Fruit fly (Drosophila melanogaster) whole organism, embryonic: ENCODE results near the gene Polr3I.

ENCODE experiments used
- Antp ChIP-seq: fragments of 200-800 bp; sonication (Bioruptor generic); optimal IDR thresholded peaks from 3 replicates; lab custom pipeline; 2016; ENCODE audit warnings: missing biosample characterization, missing genetic modification characterization
- Asciz ChIP-seq: fragments of 200-800 bp; sonication (Bioruptor generic); optimal IDR thresholded peaks from 2 replicates; lab custom pipeline; 2017; ENCODE audit warnings: missing biosample characterization, mild to moderate bottlenecking, missing genetic modification characterization, missing genetic modification reagents
- BEAF-32 ChIP-seq: fragments of 200-800 bp; sonication (Bioruptor generic); optimal IDR thresholded peaks from 3 replicates; lab custom pipeline; 2017; ENCODE audit warnings: missing biosample characterization, missing genetic modification characterization, mild to moderate bottlenecking, moderate library complexity, missing genetic modification reagents
- Bgb ChIP-seq: fragments of 200-800 bp; sonication (Bioruptor generic); IDR thresholded peaks from 2 replicates; pipeline ENCODE4 v1.3.6; 2022; ENCODE audit warnings: missing biosample characterization, missing genetic modification characterization; ENCODE audit not compliant: partially characterized antibody
- CG1024 ChIP-seq: fragments of 200-800 bp; sonication (Bioruptor generic); IDR thresholded peaks from 2 replicates; pipeline ENCODE4 v1.3.6; 2022; ENCODE audit warnings: missing biosample characterization, missing genetic modification characterization
- CG11398 ChIP-seq: fragments of 200-800 bp; sonication (Bioruptor generic); optimal IDR thresholded peaks from 2 replicates; lab custom pipeline; 2016; ENCODE audit warnings: missing biosample characterization, missing genetic modification characterization
- CG12219 ChIP-seq: fragments of 200-800 bp; sonication (Bioruptor generic); optimal IDR thresholded peaks from 3 replicates; lab custom pipeline; 2018; ENCODE audit warnings: missing biosample characterization, mild to moderate bottlenecking, missing genetic modification characterization
- CG13287 ChIP-seq: fragments of 200-800 bp; sonication (Bioruptor generic); IDR thresholded peaks from 2 replicates; pipeline ENCODE4 v1.3.6; 2022; ENCODE audit warnings: missing biosample characterization, missing genetic modification characterization; ENCODE audit not compliant: partially characterized antibody
- CG15696 ChIP-seq: fragments of 200-800 bp; sonication (Bioruptor generic); optimal IDR thresholded peaks from 2 replicates; lab custom pipeline; 2019; ENCODE audit warnings: missing biosample characterization, mild to moderate bottlenecking, missing genetic modification characterization, moderate library complexity
- CG16863 ChIP-seq: fragments of 200-800 bp; sonication (Bioruptor generic); optimal IDR thresholded peaks from 3 replicates; lab custom pipeline; 2016; ENCODE audit warnings: missing biosample characterization, missing genetic modification characterization
- CG1832 ChIP-seq: fragments of 200-800 bp; sonication (Bioruptor generic); optimal IDR thresholded peaks from 2 replicates; lab custom pipeline; 2017; ENCODE audit warnings: missing biosample characterization, mild to moderate bottlenecking, missing genetic modification characterization, inconsistent platforms
- CG18476 ChIP-seq: fragments of 200-800 bp; sonication (Bioruptor generic); optimal IDR thresholded peaks from 2 replicates; lab custom pipeline; 2016; ENCODE audit warnings: missing biosample characterization, mild to moderate bottlenecking, missing genetic modification characterization
- CG2202 ChIP-seq: fragments of 200-800 bp; sonication (Bioruptor generic); optimal IDR thresholded peaks from 2 replicates; lab custom pipeline; 2018; ENCODE audit warnings: missing biosample characterization, mild to moderate bottlenecking, missing genetic modification characterization
- CG2889 ChIP-seq: fragments of 200-800 bp; sonication (Bioruptor generic); IDR thresholded peaks from 3 replicates; pipeline ENCODE4 v1.3.6; 2022; ENCODE audit warnings: missing biosample characterization, missing genetic modification characterization
- CG3995 ChIP-seq: fragments of 200-800 bp; sonication (Bioruptor generic); optimal IDR thresholded peaks from 3 replicates; lab custom pipeline; 2016; ENCODE audit warnings: missing biosample characterization, missing genetic modification characterization
- CG6272 ChIP-seq: fragments of 200-800 bp; sonication (Bioruptor generic); IDR thresholded peaks from 2 replicates; pipeline ENCODE4 v1.3.6; 2022; ENCODE audit warnings: missing biosample characterization, missing genetic modification characterization
- CG6683 ChIP-seq: fragments of 200-800 bp; sonication (Bioruptor generic); optimal IDR thresholded peaks from 2 replicates; lab custom pipeline; 2017; ENCODE audit warnings: missing biosample characterization, mild to moderate bottlenecking, missing genetic modification characterization, missing genetic modification reagents
- CG9609 ChIP-seq: fragments of 200-800 bp; sonication (Bioruptor generic); optimal IDR thresholded peaks from 3 replicates; lab custom pipeline; 2016; ENCODE audit warnings: missing biosample characterization, missing genetic modification characterization
- Chrac-16 ChIP-seq: fragments of 200-800 bp; sonication (Bioruptor generic); optimal IDR thresholded peaks from 3 replicates; lab custom pipeline; 2016; ENCODE audit warnings: missing biosample characterization, missing genetic modification characterization
- Deaf1 ChIP-seq: fragments of 200-800 bp; optimal IDR thresholded peaks from 3 replicates; lab custom pipeline; 2019; ENCODE audit warnings: missing biosample characterization, mild to moderate bottlenecking, missing genetic modification characterization, moderate library complexity
- Dip3 ChIP-seq: fragments of 200-800 bp; sonication (Bioruptor generic); optimal IDR thresholded peaks from 3 replicates; lab custom pipeline; 2016; ENCODE audit warnings: missing biosample characterization, missing genetic modification characterization
- Dref ChIP-seq: fragments of 200-800 bp; sonication (Bioruptor generic); IDR thresholded peaks from 2 replicates; pipeline ENCODE4 v1.3.6; 2022; ENCODE audit warnings: missing biosample characterization, missing genetic modification characterization
- ERR ChIP-seq: fragments of 200-800 bp; sonication (Bioruptor generic); optimal IDR thresholded peaks from 2 replicates; lab custom pipeline; 2016; ENCODE audit warnings: missing biosample characterization, missing genetic modification characterization
- Fer2 ChIP-seq: fragments of 200-800 bp; sonication (Bioruptor generic); optimal IDR thresholded peaks from 2 replicates; lab custom pipeline; 2018; ENCODE audit warnings: missing biosample characterization, mild to moderate bottlenecking, missing genetic modification characterization, moderate library complexity
- MBD-R2 ChIP-seq: fragments of 200-800 bp; sonication (Bioruptor generic); IDR thresholded peaks from 2 replicates; pipeline ENCODE4 v1.3.6; 2022; ENCODE audit warnings: missing biosample characterization, missing genetic modification characterization
- Med ChIP-seq: fragments of 200-800 bp; sonication (Bioruptor generic); peaks from one replicate; lab custom pipeline; 2016; ENCODE audit warnings: missing biosample characterization, missing genetic modification characterization, mild to moderate bottlenecking, inconsistent platforms, moderate library complexity
- Optix ChIP-seq: fragments of 200-800 bp; sonication (Bioruptor generic); IDR thresholded peaks from 3 replicates; pipeline ENCODE4 v1.3.6; 2022; ENCODE audit warnings: missing biosample characterization, missing genetic modification characterization
- Poxn ChIP-seq: fragments of 200-800 bp; sonication (Bioruptor generic); IDR thresholded peaks from 2 replicates; pipeline ENCODE4 v1.3.6; 2022; ENCODE audit warnings: missing biosample characterization, missing genetic modification characterization
- Trl ChIP-seq, 3 experiments: fragments of >200 bp in 2 of 3; fragments of 200-800 bp in 1 of 3; sonication (Bioruptor generic) in 1 of 3; optimal IDR thresholded peaks; 2 replicates in 1 of 3; 3 replicates in 2 of 3; lab custom pipeline; 2016 to 2017; ENCODE audit warnings: missing biosample characterization in 1 of 3, missing genetic modification characterization in 1 of 3
- YL-1 ChIP-seq: fragments of 200-800 bp; sonication (Bioruptor generic); optimal IDR thresholded peaks from 3 replicates; lab custom pipeline; 2017; ENCODE audit warnings: missing biosample characterization, mild to moderate bottlenecking, missing genetic modification characterization
- br ChIP-seq: fragments of >200 bp; optimal IDR thresholded peaks from 2 replicates; lab custom pipeline; 2017
- btn ChIP-seq: fragments of 200-800 bp; sonication (Bioruptor generic); optimal IDR thresholded peaks from 2 replicates; lab custom pipeline; 2016; ENCODE audit warnings: missing biosample characterization, missing genetic modification characterization
- croc ChIP-seq: fragments of 200-800 bp; sonication (Bioruptor generic); conservative IDR thresholded peaks from 3 replicates; pipeline ENCODE4 v1.3.6; 2022; ENCODE audit warnings: missing biosample characterization, missing genetic modification characterization
- crp ChIP-seq, 2 experiments: fragments of 200-800 bp; sonication (Bioruptor generic); optimal IDR thresholded peaks; 2 replicates in 1 of 2; 3 replicates in 1 of 2; lab custom pipeline; 2017; ENCODE audit warnings: missing biosample characterization in 2 of 2, missing genetic modification characterization in 2 of 2, mild to moderate bottlenecking in 1 of 2, moderate library complexity in 1 of 2
- ewg ChIP-seq: fragments of 200-800 bp; sonication (Bioruptor generic); optimal IDR thresholded peaks from 3 replicates; lab custom pipeline; 2017; ENCODE audit warnings: mild to moderate bottlenecking, missing biosample characterization, missing genetic modification reagents, missing genetic modification characterization
- fd96Cb ChIP-seq: fragments of 200-800 bp; sonication (Bioruptor generic); optimal IDR thresholded peaks from 2 replicates; lab custom pipeline; 2018; ENCODE audit warnings: missing biosample characterization, mild to moderate bottlenecking, missing genetic modification characterization, moderate library complexity
- grn ChIP-seq: fragments of 200-800 bp; sonication (Bioruptor generic); optimal IDR thresholded peaks from 3 replicates; lab custom pipeline; 2017; ENCODE audit warnings: missing biosample characterization, missing genetic modification characterization
- gsb-n ChIP-seq: fragments of 200-800 bp; sonication (Bioruptor generic); optimal IDR thresholded peaks from 3 replicates; lab custom pipeline; 2018; ENCODE audit warnings: missing biosample characterization, mild to moderate bottlenecking, missing genetic modification characterization
- her ChIP-seq: fragments of 200-800 bp; sonication (Bioruptor generic); optimal IDR thresholded peaks from 2 replicates; lab custom pipeline; 2016; ENCODE audit warnings: missing biosample characterization, missing genetic modification characterization
- jigr1 ChIP-seq: fragments of 200-800 bp; sonication (Bioruptor generic); IDR thresholded peaks from 3 replicates; pipeline ENCODE4 v1.3.6; 2022; ENCODE audit warnings: missing biosample characterization, missing genetic modification characterization
- nmo ChIP-seq: fragments of 200-800 bp; sonication (Bioruptor generic); optimal IDR thresholded peaks from 2 replicates; lab custom pipeline; 2018; ENCODE audit warnings: missing biosample characterization, mild to moderate bottlenecking, missing genetic modification characterization, moderate library complexity
- odd ChIP-seq: fragments of 200-800 bp; sonication (Bioruptor generic); optimal IDR thresholded peaks from 2 replicates; lab custom pipeline; 2017; ENCODE audit warnings: missing biosample characterization, mild to moderate bottlenecking, missing genetic modification characterization
- onecut ChIP-seq: fragments of 200-800 bp; sonication (Bioruptor generic); IDR thresholded peaks from 2 replicates; pipeline ENCODE4 v1.3.6; 2022; ENCODE audit warnings: missing biosample characterization, missing genetic modification characterization
- pros ChIP-seq: fragments of 200-800 bp; sonication (Bioruptor generic); optimal IDR thresholded peaks from 3 replicates; lab custom pipeline; 2019; ENCODE audit warnings: missing biosample characterization, mild to moderate bottlenecking, missing genetic modification characterization, moderate library complexity
- pzg ChIP-seq: fragments of 200-800 bp; sonication (Bioruptor generic); optimal IDR thresholded peaks from 3 replicates; lab custom pipeline; 2018; ENCODE audit warnings: missing biosample characterization, mild to moderate bottlenecking, missing genetic modification characterization, moderate library complexity
- schlank ChIP-seq: fragments of 200-800 bp; sonication (Bioruptor generic); optimal IDR thresholded peaks from 2 replicates; lab custom pipeline; 2018; ENCODE audit warnings: missing biosample characterization, mild to moderate bottlenecking, missing genetic modification characterization
- shn ChIP-seq: fragments of 200-800 bp; sonication (Bioruptor generic); optimal IDR thresholded peaks from 3 replicates; lab custom pipeline; 2016; ENCODE audit warnings: missing biosample characterization, missing genetic modification characterization
- sima ChIP-seq: fragments of 200-800 bp; sonication (Bioruptor generic); optimal IDR thresholded peaks from 2 replicates; lab custom pipeline; 2016; ENCODE audit warnings: missing biosample characterization, missing genetic modification characterization
- usp ChIP-seq: fragments of >200 bp; optimal IDR thresholded peaks from 2 replicates; lab custom pipeline; 2017; ENCODE audit warnings: missing biosample characterization, missing genetic modification characterization
- wdn ChIP-seq: fragments of 200-800 bp; sonication (Bioruptor generic); IDR thresholded peaks from 2 replicates; pipeline ENCODE4 v1.3.6; 2022; ENCODE audit warnings: missing biosample characterization, missing genetic modification characterization
- zfh2 ChIP-seq: fragments of 200-800 bp; sonication (Bioruptor generic); optimal IDR thresholded peaks from 2 replicates; lab custom pipeline; 2016; ENCODE audit warnings: missing biosample characterization, missing genetic modification characterization

Gene Polr3I

dm6 chrX:16839905-16840304 is 44.5 kb upstream of the Polr3I start (continued):
- no peak for TF ChIP-seq odd (GFP tag; lab: Kevin White, UChicago)
- no peak for TF ChIP-seq sima (GFP tag; lab: Kevin White, UChicago)
- no peak for TF ChIP-seq grn (GFP tag; lab: Kevin White, UChicago)
- TF ChIP-seq wdn (GFP tag; lab: Robert Waterston, UW): no peak
- no peak for TF ChIP-seq Poxn (GFP tag; lab: Robert Waterston, UW)
- peak; percentile 30 for TF ChIP-seq nmo (GFP tag; lab: Kevin White, UChicago)
- no peak for TF ChIP-seq Asciz (GFP tag; lab: Kevin White, UChicago)
- no peak for TF ChIP-seq btn
- no peak for TF ChIP-seq CG3995 (GFP tag; lab: Kevin White, UChicago)
- no peak for TF ChIP-seq CG2202 (tag; lab: Kevin White, UChicago)
- TF ChIP-seq jigr1 (GFP tag; lab: Robert Waterston, UW): no peak
- no peak for TF ChIP-seq her (GFP tag; lab: Kevin White, UChicago)
- TF ChIP-seq CG6272 (GFP tag; lab: Robert Waterston, UW): no peak
- TF ChIP-seq gsb-n (tag; lab: Kevin White, UChicago): no peak
- TF ChIP-seq schlank (tag; lab: Kevin White, UChicago): no peak
- no peak for TF ChIP-seq CG11398
- TF ChIP-seq CG6683 (GFP tag; lab: Kevin White, UChicago): no peak
- peak; percentile 48; the same call in 1 of the 2 replicates for TF ChIP-seq Bgb
- TF ChIP-seq CG16863 (GFP tag; lab: Kevin White, UChicago): no peak
- TF ChIP-seq CG9609 (GFP tag; lab: Kevin White, UChicago): no peak
- no peak for TF ChIP-seq br (lab: Kevin White, UChicago)
- TF ChIP-seq MBD-R2 (GFP tag; lab: Robert Waterston, UW): peak; percentile 43
- TF ChIP-seq CG12219: no peak
- TF ChIP-seq CG1024 (GFP tag; lab: Robert Waterston, UW): peak; percentile 15; the same call in 1 of the 2 replicates
- TF ChIP-seq croc: no peak
- no peak for TF ChIP-seq Antp (GFP tag; lab: Kevin White, UChicago)
- no peak for TF ChIP-seq CG15696
- no peak for TF ChIP-seq zfh2 (GFP tag; lab: Kevin White, UChicago)
- TF ChIP-seq fd96Cb (tag; lab: Kevin White, UChicago): no peak
- no peak for TF ChIP-seq Dip3 (GFP tag; lab: Kevin White, UChicago)
- no peak for TF ChIP-seq CG18476 (GFP tag; lab: Kevin White, UChicago)
- no peak for TF ChIP-seq shn
- no peak for TF ChIP-seq pros
- TF ChIP-seq Fer2 (tag; lab: Kevin White, UChicago): no peak
- no peak for TF ChIP-seq YL-1 (GFP tag; lab: Kevin White, UChicago)
- peak; percentile 78 for TF ChIP-seq Med
- TF ChIP-seq usp: no peak
- no peak for TF ChIP-seq CG2889 (GFP tag; lab: Robert Waterston, UW)

DNA sequence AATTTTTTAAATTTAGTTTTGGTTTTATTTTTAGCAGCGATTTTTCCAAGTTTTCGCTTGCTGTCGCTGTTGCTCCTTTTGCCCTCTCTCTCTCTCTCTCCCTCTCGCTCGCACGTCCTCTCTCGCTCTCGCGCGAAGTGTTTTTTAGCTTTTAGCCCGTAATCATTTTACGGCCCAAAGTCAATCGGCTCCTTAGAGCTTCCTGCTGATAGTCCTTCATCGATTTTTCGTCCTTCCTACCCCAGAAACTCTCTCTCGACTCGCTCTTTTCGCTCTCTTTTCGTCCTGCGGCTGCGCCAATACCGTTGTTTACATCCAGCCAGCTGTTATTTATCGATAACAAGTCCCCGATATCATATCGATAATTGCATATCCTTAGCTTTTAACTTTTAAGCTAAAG is 40.1 kb upstream of the Polr3I start, which contains the start of gene RSG7:
Gene RSG7 (minus strand): TSS at position 139 of the 400 bp plus-strand sequence.
- TF ChIP-seq ERR (GFP tag; lab: Kevin White, UChicago): no peak
- TF ChIP-seq onecut (GFP tag; lab: Robert Waterston, UW): peak; percentile 98
- no peak for TF ChIP-seq Chrac-16 (GFP tag; lab: Kevin White, UChicago)
- TF ChIP-seq CG1832: peak; percentile 34
- TF ChIP-seq MBD-R2 (GFP tag; lab: Robert Waterston, UW): peak; percentile 27; the same call in 1 of the 2 replicates
- TF ChIP-seq crp (GFP tag; optimal IDR thresholded peaks at IDR 0.05; lab: Kevin White, UChicago): peak in 1 of 2 experiments; percentile 35
- TF ChIP-seq Trl (optimal IDR thresholded peaks at IDR 0.05; lab: Kevin White, UChicago): peak; percentile 32 to 57
- TF ChIP-seq Trl (GFP tag; optimal IDR thresholded peaks at IDR 0.05; lab: Kevin White, UChicago): no peak
- peak; percentile 1 for TF ChIP-seq BEAF-32 (GFP tag; lab: Kevin White, UChicago)
- TF ChIP-seq Deaf1 (tag; lab: Kevin White, UChicago): peak; percentile 5
- TF ChIP-seq Dref (GFP tag; lab: Robert Waterston, UW): peak; percentile 42
- no peak for TF ChIP-seq Optix (GFP tag; lab: Robert Waterston, UW)
- peak; percentile 9; the same call in 1 of the 2 replicates for TF ChIP-seq CG13287 (GFP tag; lab: Robert Waterston, UW)
- TF ChIP-seq ewg (GFP tag; lab: Kevin White, UChicago): peak; percentile 89
- peak; percentile 3 for TF ChIP-seq pzg (GFP tag; lab: Kevin White, UChicago)
